Fruit fly (Drosophila melanogaster) whole organism, embryonic: ENCODE results near the gene CG42869.
A peak's percentile ranks its signal among the peaks of the same experiment; 100 is the strongest.

Experiments
- CG11085 ChIP-seq: fragments of 200-800 bp; sonication (Bioruptor generic); IDR thresholded peaks from 2 replicates; pipeline ENCODE4 v1.3.6; 2022; ENCODE audit warnings: missing biosample characterization, missing genetic modification characterization
- CG12104 ChIP-seq: fragments of 200-800 bp; sonication (Bioruptor generic); optimal IDR thresholded peaks from 3 replicates; lab custom pipeline; 2016; ENCODE audit warnings: missing biosample characterization, missing genetic modification characterization
- CG15011 ChIP-seq: fragments of 200-800 bp; sonication (Bioruptor generic); optimal IDR thresholded peaks from 3 replicates; lab custom pipeline; 2018; ENCODE audit warnings: missing biosample characterization, mild to moderate bottlenecking, missing genetic modification characterization
- CG1603 ChIP-seq: fragments of 200-800 bp; sonication (Bioruptor generic); optimal IDR thresholded peaks from 2 replicates; lab custom pipeline; 2019; ENCODE audit warnings: missing biosample characterization, mild to moderate bottlenecking, missing genetic modification characterization, moderate library complexity
- CG2875 ChIP-seq: fragments of 200-800 bp; sonication (Bioruptor generic); optimal IDR thresholded peaks from 2 replicates; lab custom pipeline; 2017; ENCODE audit warnings: missing biosample characterization, mild to moderate bottlenecking, missing genetic modification characterization, missing genetic modification reagents
- CG2889 ChIP-seq: fragments of 200-800 bp; sonication (Bioruptor generic); IDR thresholded peaks from 3 replicates; pipeline ENCODE4 v1.3.6; 2022; ENCODE audit warnings: missing biosample characterization, missing genetic modification characterization
- CG31365 ChIP-seq: fragments of 200-800 bp; sonication (Bioruptor generic); optimal IDR thresholded peaks from 2 replicates; lab custom pipeline; 2018; ENCODE audit warnings: missing biosample characterization, mild to moderate bottlenecking, missing genetic modification characterization
- CG31388 ChIP-seq: fragments of 200-800 bp; sonication (Bioruptor generic); optimal IDR thresholded peaks from 2 replicates; lab custom pipeline; 2016; ENCODE audit warnings: missing biosample characterization, missing genetic modification characterization
- CG3407 ChIP-seq: fragments of 200-800 bp; sonication (Bioruptor generic); optimal IDR thresholded peaks from 2 replicates; lab custom pipeline; 2018; ENCODE audit warnings: missing biosample characterization, mild to moderate bottlenecking, missing genetic modification characterization
- CG6254 ChIP-seq: fragments of 200-800 bp; sonication (Bioruptor generic); optimal IDR thresholded peaks from 3 replicates; lab custom pipeline; 2017; ENCODE audit warnings: mild to moderate bottlenecking, missing biosample characterization, missing genetic modification reagents, missing genetic modification characterization
- CG7839 ChIP-seq: fragments of 200-800 bp; sonication (Bioruptor generic); optimal IDR thresholded peaks from 3 replicates; lab custom pipeline; 2018; ENCODE audit warnings: missing biosample characterization, mild to moderate bottlenecking, missing genetic modification characterization, moderate library complexity
- CG9609 ChIP-seq: fragments of 200-800 bp; sonication (Bioruptor generic); optimal IDR thresholded peaks from 3 replicates; lab custom pipeline; 2016; ENCODE audit warnings: missing biosample characterization, missing genetic modification characterization
- D19A ChIP-seq: fragments of 200-800 bp; optimal IDR thresholded peaks from 3 replicates; lab custom pipeline; 2019; ENCODE audit warnings: missing biosample characterization, mild to moderate bottlenecking, missing genetic modification characterization, moderate library complexity
- ERR ChIP-seq: fragments of 200-800 bp; sonication (Bioruptor generic); optimal IDR thresholded peaks from 2 replicates; lab custom pipeline; 2016; ENCODE audit warnings: missing biosample characterization, missing genetic modification characterization
- Fer3 ChIP-seq: fragments of 200-800 bp; sonication (Bioruptor generic); optimal IDR thresholded peaks from 2 replicates; lab custom pipeline; 2018; ENCODE audit warnings: missing biosample characterization, mild to moderate bottlenecking, missing genetic modification characterization, moderate library complexity
- Gug ChIP-seq: fragments of 200-800 bp; sonication (Bioruptor generic); IDR thresholded peaks from 4 replicates; pipeline ENCODE4 v1.3.6; 2022; ENCODE audit warnings: missing biosample characterization, missing genetic modification characterization
- HLHmδ ChIP-seq: fragments of 200-800 bp; sonication (Bioruptor generic); optimal IDR thresholded peaks from 2 replicates; lab custom pipeline; 2018; ENCODE audit warnings: missing biosample characterization, mild to moderate bottlenecking, missing genetic modification characterization, moderate library complexity
- Hand ChIP-seq: fragments of 200-800 bp; sonication (Bioruptor generic); optimal IDR thresholded peaks from 2 replicates; lab custom pipeline; 2017; ENCODE audit warnings: mild to moderate bottlenecking, missing biosample characterization, missing genetic modification reagents, missing genetic modification characterization
- Hmx ChIP-seq: fragments of 200-800 bp; sonication (Bioruptor generic); optimal IDR thresholded peaks from 2 replicates; lab custom pipeline; 2016; ENCODE audit warnings: missing biosample characterization, missing genetic modification characterization
- Kr ChIP-seq: fragments of 200-800 bp; sonication (Bioruptor generic); optimal IDR thresholded peaks from 2 replicates; lab custom pipeline; 2017; ENCODE audit warnings: missing biosample characterization, mild to moderate bottlenecking, missing genetic modification characterization
- Med ChIP-seq: fragments of 200-800 bp; sonication (Bioruptor generic); peaks from one replicate; lab custom pipeline; 2016; ENCODE audit warnings: missing biosample characterization, missing genetic modification characterization, mild to moderate bottlenecking, inconsistent platforms, moderate library complexity
- NFAT ChIP-seq: fragments of 200-800 bp; sonication (Bioruptor generic); IDR thresholded peaks from 2 replicates; pipeline ENCODE4 v1.3.6; 2022; ENCODE audit warnings: missing biosample characterization, missing genetic modification characterization
- Nf-YA ChIP-seq: fragments of 200-800 bp; sonication (Bioruptor generic); IDR thresholded peaks from 2 replicates; pipeline ENCODE4 v1.3.6; 2022; ENCODE audit warnings: missing biosample characterization, missing genetic modification characterization
- Sox102F ChIP-seq: fragments of 200-800 bp; sonication (Bioruptor generic); optimal IDR thresholded peaks from 2 replicates; lab custom pipeline; 2018; ENCODE audit warnings: missing biosample characterization, mild to moderate bottlenecking, missing genetic modification characterization, moderate library complexity
- Trl ChIP-seq, 3 experiments: fragments of >200 bp in 2 of 3; fragments of 200-800 bp in 1 of 3; sonication (Bioruptor generic) in 1 of 3; optimal IDR thresholded peaks; 2 replicates in 1 of 3; 3 replicates in 2 of 3; lab custom pipeline; 2016 to 2017; ENCODE audit warnings: missing biosample characterization in 1 of 3, missing genetic modification characterization in 1 of 3
- YL-1 ChIP-seq: fragments of 200-800 bp; sonication (Bioruptor generic); optimal IDR thresholded peaks from 3 replicates; lab custom pipeline; 2017; ENCODE audit warnings: missing biosample characterization, mild to moderate bottlenecking, missing genetic modification characterization
- ato ChIP-seq: fragments of 200-800 bp; sonication (Bioruptor generic); IDR thresholded peaks from 2 replicates; pipeline ENCODE4 v1.3.6; 2022; ENCODE audit warnings: missing biosample characterization, missing genetic modification characterization; ENCODE audit not compliant: partially characterized antibody
- bowl ChIP-seq: fragments of 200-800 bp; sonication (Bioruptor generic); IDR thresholded peaks from 2 replicates; pipeline ENCODE4 v1.3.6; 2022; ENCODE audit warnings: missing biosample characterization, missing genetic modification characterization
- chm ChIP-seq: fragments of 200-800 bp; sonication (Bioruptor generic); IDR thresholded peaks from 2 replicates; pipeline ENCODE4 v1.3.6; 2022; ENCODE audit warnings: missing biosample characterization, missing genetic modification characterization
- da ChIP-seq: fragments of 200-800 bp; sonication (Bioruptor generic); optimal IDR thresholded peaks from 2 replicates; lab custom pipeline; 2016; ENCODE audit warnings: missing biosample characterization, missing genetic modification characterization
- dmrt11E ChIP-seq: fragments of 200-800 bp; sonication (Bioruptor generic); optimal IDR thresholded peaks from 3 replicates; lab custom pipeline; 2018; ENCODE audit warnings: missing biosample characterization, mild to moderate bottlenecking, missing genetic modification characterization, moderate library complexity
- exex ChIP-seq: fragments of 200-800 bp; sonication (Bioruptor generic); optimal IDR thresholded peaks from 4 replicates; lab custom pipeline; 2018; ENCODE audit warnings: missing biosample characterization, mild to moderate bottlenecking, missing genetic modification characterization, moderate library complexity
- hbn ChIP-seq: fragments of 200-800 bp; sonication (Bioruptor generic); IDR thresholded peaks from 2 replicates; pipeline ENCODE4 v1.3.6; 2022; ENCODE audit warnings: missing biosample characterization, missing genetic modification characterization; ENCODE audit not compliant: partially characterized antibody
- jigr1 ChIP-seq: fragments of 200-800 bp; sonication (Bioruptor generic); IDR thresholded peaks from 3 replicates; pipeline ENCODE4 v1.3.6; 2022; ENCODE audit warnings: missing biosample characterization, missing genetic modification characterization
- kah ChIP-seq: fragments of 200-800 bp; sonication (Bioruptor generic); optimal IDR thresholded peaks from 2 replicates; lab custom pipeline; 2018; ENCODE audit warnings: missing biosample characterization, mild to moderate bottlenecking, missing genetic modification characterization
- lab ChIP-seq: fragments of 200-800 bp; sonication (Bioruptor generic); optimal IDR thresholded peaks from 3 replicates; lab custom pipeline; 2017; ENCODE audit warnings: missing biosample characterization, missing genetic modification characterization, mild to moderate bottlenecking, moderate library complexity, missing genetic modification reagents
- lbe ChIP-seq: fragments of 200-800 bp; sonication (Bioruptor generic); optimal IDR thresholded peaks from 2 replicates; lab custom pipeline; 2016; ENCODE audit warnings: missing biosample characterization, mild to moderate bottlenecking, missing genetic modification characterization
- lilli ChIP-seq: fragments of 200-800 bp; sonication (Bioruptor generic); optimal IDR thresholded peaks from 3 replicates; lab custom pipeline; 2016; ENCODE audit warnings: missing biosample characterization, missing genetic modification characterization
- nerfin-1 ChIP-seq: fragments of 200-800 bp; sonication (Bioruptor generic); optimal IDR thresholded peaks from 3 replicates; lab custom pipeline; 2019; ENCODE audit warnings: missing biosample characterization, mild to moderate bottlenecking, missing genetic modification characterization, moderate library complexity
- nom ChIP-seq: fragments of 200-800 bp; sonication (Bioruptor generic); optimal IDR thresholded peaks from 2 replicates; lab custom pipeline; 2017; ENCODE audit warnings: missing biosample characterization, missing genetic modification characterization, mild to moderate bottlenecking, moderate library complexity, missing genetic modification reagents
- sd ChIP-seq: fragments of 200-800 bp; sonication (Bioruptor generic); optimal IDR thresholded peaks from 3 replicates; lab custom pipeline; 2018; ENCODE audit warnings: missing biosample characterization, mild to moderate bottlenecking, missing genetic modification characterization, moderate library complexity
- seq ChIP-seq: fragments of 200-800 bp; sonication (Bioruptor generic); IDR thresholded peaks from 2 replicates; pipeline ENCODE4 v1.3.6; 2022; ENCODE audit warnings: missing biosample characterization, missing genetic modification characterization
- sima ChIP-seq: fragments of 200-800 bp; sonication (Bioruptor generic); optimal IDR thresholded peaks from 2 replicates; lab custom pipeline; 2016; ENCODE audit warnings: missing biosample characterization, missing genetic modification characterization
- sr ChIP-seq: fragments of 200-800 bp; sonication (Bioruptor generic); IDR thresholded peaks from 3 replicates; pipeline ENCODE4 v1.3.6; 2022; ENCODE audit warnings: missing biosample characterization, missing genetic modification characterization
- tgo ChIP-seq: fragments of 200-800 bp; sonication (Bioruptor generic); IDR thresholded peaks from 3 replicates; pipeline ENCODE4 v1.3.6; 2022; ENCODE audit warnings: missing biosample characterization, missing genetic modification characterization
- tll ChIP-seq, 2 experiments: fragments of 200-800 bp in 1 of 2; fragments of >200 bp in 1 of 2; sonication (Bioruptor generic) in 1 of 2; optimal IDR thresholded peaks; 2 replicates each; lab custom pipeline; 2017 to 2019; ENCODE audit warnings: missing biosample characterization in 2 of 2, missing genetic modification characterization in 2 of 2, mild to moderate bottlenecking in 1 of 2, moderate library complexity in 1 of 2
- ttk ChIP-seq: fragments of 200-800 bp; sonication (Bioruptor generic); IDR thresholded peaks from 2 replicates; pipeline ENCODE4 v2.1.2; 2022; ENCODE audit warnings: missing biosample characterization, missing genetic modification characterization
- vnd ChIP-seq: fragments of 200-800 bp; sonication (Bioruptor generic); IDR thresholded peaks from 3 replicates; pipeline ENCODE4 v1.3.6; 2022; ENCODE audit warnings: missing biosample characterization, missing genetic modification characterization; ENCODE audit not compliant: partially characterized antibody
- wdn ChIP-seq: fragments of 200-800 bp; sonication (Bioruptor generic); IDR thresholded peaks from 2 replicates; pipeline ENCODE4 v1.3.6; 2022; ENCODE audit warnings: missing biosample characterization, missing genetic modification characterization

CG42869 gene

dm6 chr3R:21781448-21781847, 44.8 kb upstream of the CG42869 start (continued):
- TF ChIP-seq Sox102F (GFP tag; lab: Kevin White, UChicago), result peak; percentile 62
- TF ChIP-seq lab (GFP tag; lab: Kevin White, UChicago), result peak; percentile 65
- TF ChIP-seq nerfin-1 (tag; lab: Kevin White, UChicago), result peak; percentile 34
- no peak for TF ChIP-seq CG9609 (GFP tag; lab: Kevin White, UChicago)
- TF ChIP-seq Hmx (GFP tag; lab: Kevin White, UChicago), result no peak
- no peak for TF ChIP-seq Trl (optimal IDR thresholded peaks at IDR 0.05; lab: Kevin White, UChicago)
- peak; percentile 68 for TF ChIP-seq Trl (GFP tag; optimal IDR thresholded peaks at IDR 0.05; lab: Kevin White, UChicago)
- no peak for TF ChIP-seq hbn (GFP tag; lab: Robert Waterston, UW)
- TF ChIP-seq nom (GFP tag; lab: Kevin White, UChicago), result peak; percentile 82
- no peak for TF ChIP-seq sima (GFP tag; lab: Kevin White, UChicago)
- TF ChIP-seq wdn, result peak; percentile 49; the same call in 1 of the 2 replicates
- no peak for TF ChIP-seq da (GFP tag; lab: Kevin White, UChicago)
- no peak for TF ChIP-seq chm (GFP tag; lab: Robert Waterston, UW)
- peak; percentile 22 for TF ChIP-seq CG1603
- no peak for TF ChIP-seq YL-1 (GFP tag; lab: Kevin White, UChicago)
- TF ChIP-seq seq (GFP tag; lab: Robert Waterston, UW), result peak; percentile 74
- TF ChIP-seq ERR (GFP tag; lab: Kevin White, UChicago), result peak; percentile 1
- no peak for TF ChIP-seq CG31365
- no peak for TF ChIP-seq exex (tag; lab: Kevin White, UChicago)
- no peak for TF ChIP-seq CG31388 (GFP tag; lab: Kevin White, UChicago)
- no peak for TF ChIP-seq ato (GFP tag; lab: Robert Waterston, UW)
- TF ChIP-seq sd (tag; lab: Kevin White, UChicago), result no peak
- TF ChIP-seq Nf-YA (GFP tag; lab: Robert Waterston, UW), result 0 out of 2 replicates have a peak, but pooled peaks have one; percentile 43
- TF ChIP-seq Hand, result no peak
- TF ChIP-seq kah (GFP tag; lab: Kevin White, UChicago), result no peak
- TF ChIP-seq Fer3 (tag; lab: Kevin White, UChicago), result peak; percentile 51
- peak; percentile 41 for TF ChIP-seq CG3407 (GFP tag; lab: Kevin White, UChicago)
- no peak for TF ChIP-seq vnd (GFP tag; lab: Robert Waterston, UW)
- TF ChIP-seq Med (GFP tag; lab: Kevin White, UChicago), result peak; percentile 91
- TF ChIP-seq sr, result no peak
- TF ChIP-seq CG11085 (GFP tag; lab: Robert Waterston, UW), result no peak
- TF ChIP-seq lbe (GFP tag; lab: Kevin White, UChicago), result peak; percentile 77
- TF ChIP-seq bowl, result no peak; the same call in 1 of the 2 replicates
- TF ChIP-seq CG2889 (GFP tag; lab: Robert Waterston, UW), result 0 out of 3 replicates have a peak, but pooled peaks have one; percentile 53
- TF ChIP-seq dmrt11E, result peak; percentile 58
- 0 out of 2 replicates have a peak, but pooled peaks have one; percentile 21 for TF ChIP-seq ttk
- TF ChIP-seq lilli (GFP tag; lab: Kevin White, UChicago), result peak; percentile 57
- TF ChIP-seq jigr1 (GFP tag; lab: Robert Waterston, UW), result peak; percentile 59; the same call in 1 of the 3 replicates
- TF ChIP-seq HLHmδ (GFP tag; lab: Kevin White, UChicago), result no peak
- TF ChIP-seq Kr (GFP tag; lab: Kevin White, UChicago), result no peak
- TF ChIP-seq NFAT, result no peak
- peak; percentile 64 for TF ChIP-seq Gug (GFP tag; lab: Robert Waterston, UW)
- no peak for TF ChIP-seq tll (GFP tag; optimal IDR thresholded peaks at IDR 0.05; lab: Kevin White, UChicago)
- peak; percentile 41 for TF ChIP-seq CG6254 (GFP tag; lab: Kevin White, UChicago)
- peak; percentile 58 for TF ChIP-seq D19A (tag; lab: Kevin White, UChicago)
- peak; percentile 25 for TF ChIP-seq CG2875 (GFP tag; lab: Kevin White, UChicago)
- TF ChIP-seq CG7839, result peak; percentile 79
- peak; percentile 31 for TF ChIP-seq CG12104
- peak; percentile 18 for TF ChIP-seq CG15011 (GFP tag; lab: Kevin White, UChicago)
- peak; percentile 82 for TF ChIP-seq tgo (GFP tag; lab: Robert Waterston, UW)
